Worm (Caenorhabditis elegans) whole organism, L4 larva: Measurements from ENCODE around the gene gpa-4.

ENCODE experiments used
- F10B5.3 ChIP-seq: sonication (generic microtip); optimal IDR thresholded peaks from 2 replicates; lab custom pipeline; 2016; ENCODE audit warnings: mild to moderate bottlenecking, missing genetic modification characterization, missing compliant biosample characterization
- F37D6.2 ChIP-seq: sonication (generic microtip); optimal IDR thresholded peaks from 2 replicates; lab custom pipeline; 2016; ENCODE audit warnings: mild to moderate bottlenecking, missing genetic modification characterization, missing compliant biosample characterization
- F44E2.7 ChIP-seq: fragments of 200-800 bp; sonication (Bioruptor generic); IDR thresholded peaks from 2 replicates; pipeline ENCODE4 v2.1.2; 2022; ENCODE audit warnings: missing genetic modification characterization, missing compliant biosample characterization
- T20F7.1 ChIP-seq: fragments of 200-800 bp; sonication (Bioruptor generic); optimal IDR thresholded peaks from 2 replicates; lab custom pipeline; 2018; ENCODE audit warnings: mild to moderate bottlenecking, missing genetic modification characterization, missing compliant biosample characterization
- Y48G9A.11 ChIP-seq: fragments of 200-800 bp; sonication (Bioruptor generic); IDR thresholded peaks from 2 replicates; pipeline ENCODE4 v1.3.6; 2022; ENCODE audit warnings: missing genetic modification reagents, missing genetic modification characterization, missing compliant biosample characterization
- Y5F2A.4 ChIP-seq: fragments of 200-800 bp; sonication (Bioruptor generic); optimal IDR thresholded peaks from 2 replicates; lab custom pipeline; 2018; ENCODE audit warnings: mild to moderate bottlenecking, missing genetic modification characterization, missing compliant biosample characterization
- ZK337.2 ChIP-seq: fragments of 200-800 bp; sonication (Bioruptor generic); IDR thresholded peaks from 2 replicates; pipeline ENCODE4 v1.3.6; 2022; ENCODE audit warnings: missing genetic modification reagents, missing genetic modification characterization, missing compliant biosample characterization
- aly-2 ChIP-seq: sonication (generic microtip); optimal IDR thresholded peaks from 2 replicates; lab custom pipeline; 2018; ENCODE audit warnings: missing biosample characterization, missing genetic modification characterization
- ama-1 ChIP-seq: fragments of 150-350 bp; optimal IDR thresholded peaks from 2 replicates; lab custom pipeline; 2014; ENCODE audit warnings: inconsistent platforms, mixed read lengths
- attf-4 ChIP-seq: sonication (generic microtip); optimal IDR thresholded peaks from 3 replicates; lab custom pipeline; 2017; ENCODE audit warnings: missing biosample characterization, missing genetic modification characterization
- ceh-20 ChIP-seq: fragments of 200-800 bp; sonication (Bioruptor generic); IDR thresholded peaks from 2 replicates; pipeline ENCODE4 v1.3.6; 2022; ENCODE audit warnings: missing genetic modification reagents, missing genetic modification characterization, missing compliant biosample characterization
- ceh-32 ChIP-seq: sonication (generic microtip); optimal IDR thresholded peaks from 2 replicates; lab custom pipeline; 2016; ENCODE audit warnings: mild to moderate bottlenecking, missing genetic modification characterization, missing compliant biosample characterization; ENCODE audit not compliant: poor library complexity
- ceh-44 ChIP-seq: fragments of 200-800 bp; sonication (Bioruptor generic); IDR thresholded peaks from 2 replicates; pipeline ENCODE4 v1.3.6; 2022; ENCODE audit warnings: missing genetic modification reagents, missing genetic modification characterization, missing compliant biosample characterization
- cey-2 ChIP-seq: sonication (generic microtip); optimal IDR thresholded peaks from 3 replicates; lab custom pipeline; 2017; ENCODE audit warnings: missing genetic modification characterization, mild to moderate bottlenecking, missing compliant biosample characterization, antibody characterized with exemption, borderline replicate concordance; ENCODE audit not compliant: insufficient read depth
- daf-19 ChIP-seq: fragments of 200-800 bp; sonication (Bioruptor generic); conservative IDR thresholded peaks from 2 replicates; pipeline ENCODE4 v1.3.6; 2022; ENCODE audit warnings: missing genetic modification characterization, missing compliant biosample characterization
- daf-8 ChIP-seq: fragments of 200-800 bp; sonication (Bioruptor generic); IDR thresholded peaks from 2 replicates; pipeline ENCODE4 v1.3.6; 2022; ENCODE audit warnings: missing genetic modification characterization, missing compliant biosample characterization
- dpl-1 ChIP-seq: fragments of 150-350 bp; optimal IDR thresholded peaks from 2 replicates; lab custom pipeline; 2014; ENCODE audit warnings: missing biosample characterization, missing genetic modification reagents, missing genetic modification characterization
- egl-43 ChIP-seq: fragments of 200-800 bp; sonication (Bioruptor generic); IDR thresholded peaks from 2 replicates; pipeline ENCODE4 v1.3.6; 2022; ENCODE audit warnings: missing genetic modification reagents, missing genetic modification characterization, missing compliant biosample characterization
- hif-1 ChIP-seq, 2 experiments: sonication (generic microtip); optimal IDR thresholded peaks; 2 replicates each; lab custom pipeline; 2016 to 2017; ENCODE audit warnings: missing compliant biosample characterization in 2 of 2, missing genetic modification characterization in 2 of 2, missing genetic modification reagents in 2 of 2, missing genotype in 2 of 2, mild to moderate bottlenecking in 1 of 2
- hlh-30 ChIP-seq: sonication (generic microtip); optimal IDR thresholded peaks from 2 replicates; lab custom pipeline; 2017; ENCODE audit warnings: antibody characterized with exemption, mild to moderate bottlenecking, missing genetic modification characterization, missing compliant biosample characterization; ENCODE audit not compliant: insufficient read depth
- hmg-1.1 ChIP-seq: fragments of 200-800 bp; sonication (Bioruptor generic); IDR thresholded peaks from 2 replicates; pipeline ENCODE4 v1.3.6; 2022; ENCODE audit warnings: missing genetic modification reagents, missing genetic modification characterization, missing compliant biosample characterization
- lin-1 ChIP-seq: fragments of 200-800 bp; sonication (Bioruptor generic); IDR thresholded peaks from 2 replicates; pipeline ENCODE4 v1.3.6; 2022; ENCODE audit warnings: missing genetic modification reagents, missing genetic modification characterization, missing compliant biosample characterization
- lin-13 ChIP-seq: fragments of 150-350 bp; optimal IDR thresholded peaks from 2 replicates; lab custom pipeline; 2014; ENCODE audit warnings: missing biosample characterization, missing genetic modification reagents, missing genetic modification characterization
- lin-29 ChIP-seq: fragments of 200-800 bp; sonication (Bioruptor generic); IDR thresholded peaks from 2 replicates; pipeline ENCODE4 v1.3.6; 2022; ENCODE audit warnings: missing genetic modification reagents, missing genetic modification characterization, missing compliant biosample characterization
- lin-38 ChIP-seq: fragments of 200-800 bp; sonication (Bioruptor generic); IDR thresholded peaks from 2 replicates; pipeline ENCODE4 v1.3.6; 2022; ENCODE audit warnings: missing genetic modification reagents, missing genetic modification characterization, missing compliant biosample characterization
- lir-3 ChIP-seq: sonication (generic microtip); optimal IDR thresholded peaks from 2 replicates; lab custom pipeline; 2016; ENCODE audit warnings: mild to moderate bottlenecking, missing genetic modification characterization, missing compliant biosample characterization
- lsy-2 ChIP-seq, 2 experiments: fragments of 150-350 bp in 1 of 2; sonication (generic microtip) in 1 of 2; optimal IDR thresholded peaks; 2 replicates each; lab custom pipeline; 2014 to 2017; ENCODE audit warnings: missing biosample characterization in 2 of 2, missing genetic modification characterization in 2 of 2
- madf-9 ChIP-seq: fragments of 200-800 bp; sonication (Bioruptor generic); conservative IDR thresholded peaks from 2 replicates; pipeline ENCODE4 v1.3.6; 2022; ENCODE audit warnings: missing genetic modification reagents, missing genetic modification characterization, missing compliant biosample characterization
- mdt-29 ChIP-seq: fragments of 200-800 bp; sonication (Bioruptor generic); IDR thresholded peaks from 2 replicates; pipeline ENCODE4 v1.3.6; 2022; ENCODE audit warnings: missing genetic modification reagents, missing genetic modification characterization, missing compliant biosample characterization
- mxl-2 ChIP-seq: fragments of 200-800 bp; sonication (Bioruptor generic); conservative IDR thresholded peaks from 2 replicates; pipeline ENCODE4 v1.3.6; 2022; ENCODE audit warnings: missing genetic modification reagents, missing genetic modification characterization, missing compliant biosample characterization
- nhr-11 ChIP-seq: fragments of 150-350 bp; optimal IDR thresholded peaks from 2 replicates; lab custom pipeline; 2014; ENCODE audit warnings: missing biosample characterization, missing genetic modification characterization
- nhr-111 ChIP-seq: fragments of 200-800 bp; sonication (Bioruptor generic); optimal IDR thresholded peaks from 2 replicates; lab custom pipeline; 2018; ENCODE audit warnings: mild to moderate bottlenecking, missing genetic modification characterization, missing compliant biosample characterization
- nhr-237 ChIP-seq: sonication (generic microtip); optimal IDR thresholded peaks from 2 replicates; lab custom pipeline; 2017; ENCODE audit warnings: missing biosample characterization, missing genetic modification characterization
- nhr-42 ChIP-seq: fragments of 200-800 bp; sonication (Bioruptor generic); IDR thresholded peaks from 2 replicates; pipeline ENCODE4 v1.3.6; 2022; ENCODE audit warnings: missing genetic modification characterization, missing compliant biosample characterization
- nhr-77 ChIP-seq: fragments of 150-350 bp; optimal IDR thresholded peaks from 2 replicates; lab custom pipeline; 2014; ENCODE audit warnings: missing biosample characterization, missing genetic modification characterization
- pha-4 ChIP-seq, 2 experiments: fragments of 150-350 bp in 1 of 2; fragments of 200-800 bp in 1 of 2; sonication (Bioruptor generic) in 1 of 2; IDR thresholded peaks in 1 of 2; optimal IDR thresholded peaks in 1 of 2; 2 replicates each; pipeline versions ENCODE4 v1.3.6 to Lab custom; 2014 to 2022; ENCODE audit warnings: missing genetic modification characterization in 2 of 2, missing genetic modification reagents in 2 of 2, missing biosample characterization in 1 of 2, missing compliant biosample characterization in 1 of 2
- php-3 ChIP-seq: fragments of 200-800 bp; sonication (Bioruptor generic); IDR thresholded peaks from 2 replicates; pipeline ENCODE4 v1.3.6; 2022; ENCODE audit warnings: missing genetic modification reagents, missing genetic modification characterization, missing compliant biosample characterization
- pqm-1 ChIP-seq: sonication (generic microtip); optimal IDR thresholded peaks from 2 replicates; lab custom pipeline; 2017; ENCODE audit warnings: missing biosample characterization, missing genetic modification characterization
- set-16 ChIP-seq: fragments of 200-800 bp; sonication (Bioruptor generic); IDR thresholded peaks from 2 replicates; pipeline ENCODE4 v1.3.6; 2022; ENCODE audit warnings: missing genetic modification reagents, missing genetic modification characterization, missing compliant biosample characterization
- skn-1 ChIP-seq: fragments of 150-350 bp; optimal IDR thresholded peaks from 2 replicates; lab custom pipeline; 2014; ENCODE audit warnings: missing biosample characterization, missing genetic modification characterization
- snpc-1.2 ChIP-seq: fragments of 200-800 bp; sonication (Bioruptor generic); IDR thresholded peaks from 2 replicates; pipeline ENCODE4 v1.3.6; 2022; ENCODE audit warnings: missing genetic modification reagents, missing genetic modification characterization, missing compliant biosample characterization
- snpc-4 ChIP-seq: fragments of 150-350 bp; optimal IDR thresholded peaks from 2 replicates; lab custom pipeline; 2014; ENCODE audit warnings: missing biosample characterization, missing genetic modification characterization
- spr-3 ChIP-seq: fragments of 200-800 bp; sonication (Bioruptor generic); optimal IDR thresholded peaks from 2 replicates; lab custom pipeline; 2018; ENCODE audit warnings: mild to moderate bottlenecking, missing genetic modification characterization, missing compliant biosample characterization
- tra-1 ChIP-seq: fragments of 200-800 bp; sonication (Bioruptor generic); IDR thresholded peaks from 2 replicates; pipeline ENCODE4 v1.3.6; 2022; ENCODE audit warnings: missing genetic modification reagents, missing genetic modification characterization, missing compliant biosample characterization
- unc-130 ChIP-seq: sonication (generic microtip); optimal IDR thresholded peaks from 2 replicates; lab custom pipeline; 2016; ENCODE audit warnings: missing genetic modification reagents, missing genetic modification characterization, missing compliant biosample characterization
- zfp-2 ChIP-seq: sonication (generic microtip); optimal IDR thresholded peaks from 2 replicates; lab custom pipeline; 2016; ENCODE audit warnings: mild to moderate bottlenecking, missing genetic modification characterization, missing compliant biosample characterization
- zip-2 ChIP-seq: fragments of 150-350 bp; optimal IDR thresholded peaks from 2 replicates; lab custom pipeline; 2014; ENCODE audit warnings: missing biosample characterization, missing genetic modification characterization
- ztf-11 ChIP-seq: fragments of 150-350 bp; optimal IDR thresholded peaks from 2 replicates; lab custom pipeline; 2014; ENCODE audit warnings: missing biosample characterization, missing genetic modification characterization
- ztf-7 ChIP-seq: fragments of 150-350 bp; optimal IDR thresholded peaks from 2 replicates; lab custom pipeline; 2014; ENCODE audit warnings: missing biosample characterization, missing genetic modification characterization

Gene gpa-4

DNA sequence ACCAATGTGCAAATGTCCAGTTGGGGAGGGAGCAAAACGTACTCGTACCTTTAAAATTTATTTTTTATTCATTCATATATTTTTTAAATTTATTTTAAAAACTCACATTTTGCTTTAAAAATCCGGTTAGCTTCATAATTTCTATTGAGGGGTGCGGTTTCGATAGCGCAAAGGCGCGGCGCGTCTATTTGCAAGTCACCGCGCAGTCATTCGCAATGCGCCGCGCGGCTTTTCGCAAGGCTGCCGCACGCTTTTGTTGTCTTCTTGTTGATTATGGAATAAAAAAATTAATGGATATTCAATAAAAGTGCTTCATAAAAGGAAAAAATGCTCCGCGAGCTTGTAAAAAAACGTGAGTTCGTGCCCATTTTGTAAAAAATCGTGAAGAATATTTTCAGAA lies 11.2 kb upstream of the gpa-4 start, which contains the start of the genes ears-2 and uncp-18 (continued):
- TF ChIP-seq nhr-237 (tag; lab: Kevin White, UChicago) = no peak
- no peak for TF ChIP-seq snpc-4
- TF ChIP-seq ztf-7 (tag; lab: Kevin White, UChicago) = peak; percentile 71
- TF ChIP-seq ZK337.2 (GFP tag; lab: Robert Waterston, UW) = peak; percentile 80
- TF ChIP-seq lin-1 = peak; percentile 79
- TF ChIP-seq pqm-1 (tag; lab: Kevin White, UChicago) = peak; percentile 54
- no peak for TF ChIP-seq daf-19

DNA sequence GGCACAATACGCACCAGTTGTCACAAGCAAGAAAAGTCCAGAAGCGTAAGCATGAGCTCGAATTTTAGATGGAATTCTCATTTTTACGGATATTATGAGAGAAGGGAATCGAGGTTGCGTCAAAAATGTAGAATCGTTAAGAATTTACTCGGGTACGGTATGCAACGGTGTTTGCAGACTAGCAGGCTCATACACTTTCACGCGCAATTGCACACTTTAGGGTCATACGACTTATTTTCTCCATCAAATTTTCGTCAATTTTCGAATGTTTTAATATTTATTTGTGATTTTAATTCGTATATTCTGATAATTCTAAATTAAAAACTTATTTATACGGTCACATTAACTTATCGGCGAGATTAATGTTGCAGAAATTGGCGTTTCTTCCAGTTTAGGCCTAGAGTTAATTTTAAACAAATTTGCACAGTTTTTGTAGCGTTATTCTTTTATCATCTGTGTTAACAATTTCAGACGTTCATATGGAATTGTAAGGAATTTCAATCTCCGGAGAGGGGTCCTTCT lies 8.0 kb upstream of the gpa-4 start, which contains the start of the genes T07A9.15 and nog-1:
T07A9.15 (minus strand) TSS at position 138 of the 522 bp plus-strand sequence.
nog-1 (plus strand) TSS at position 472 of the 522 bp plus-strand sequence.
- TF ChIP-seq F10B5.3 (tag; lab: Kevin White, UChicago) (no peak), nhr-11 (tag; lab: Kevin White, UChicago) (peak; percentile 27), cey-2 (tag; lab: Kevin White, UChicago) (no peak), nhr-111 (no peak), unc-130 (GFP tag; lab: Kevin White, UChicago) (no peak), attf-4 (tag; lab: Kevin White, UChicago) (no peak), egl-43 (GFP tag; lab: Robert Waterston, UW) (no peak), T20F7.1 (GFP tag; lab: Kevin White, UChicago) (no peak), lin-29 (GFP tag; lab: Robert Waterston, UW) (no peak), zip-2 (tag; lab: Kevin White, UChicago) (no peak), hif-1 (tag; optimal IDR thresholded peaks at IDR 0.05; lab: Kevin White, UChicago) (peak in 1 of 2 experiments; percentile 27), lin-1 (no peak), snpc-4 (no peak), lsy-2 (tag; optimal IDR thresholded peaks at IDR 0.05; lab: Kevin White, UChicago) (peak; percentile 93 to 99), skn-1 (tag; lab: Kevin White, UChicago) (no peak), ceh-20 (GFP tag; lab: Robert Waterston, UW) (no peak), ama-1 (lab: Kevin White, UChicago) (no peak), lin-38 (peak; percentile 65), ceh-44 (GFP tag; lab: Robert Waterston, UW) (no peak), mxl-2 (GFP tag; lab: Robert Waterston, UW) (no peak), snpc-1.2 (GFP tag; lab: Robert Waterston, UW) (no peak), hlh-30 (peak; percentile 92), madf-9 (no peak), ceh-32 (tag; lab: Kevin White, UChicago) (no peak), Y48G9A.11 (GFP tag; lab: Robert Waterston, UW) (no peak), php-3 (no peak), daf-8 (GFP tag; lab: Robert Waterston, UW) (no peak), tra-1 (GFP tag; lab: Robert Waterston, UW) (no peak), F37D6.2 (tag; lab: Kevin White, UChicago) (no peak), zfp-2 (tag; lab: Kevin White, UChicago) (no peak), F44E2.7 (GFP tag; lab: Robert Waterston, UW) (no peak), mdt-29 (GFP tag; lab: Robert Waterston, UW) (no peak), lin-13 (GFP tag; lab: Kevin White, UChicago) (no peak), Y5F2A.4 (no peak), set-16 (no peak), nhr-42 (GFP tag; lab: Robert Waterston, UW) (no peak), spr-3 (no peak), hmg-1.1 (GFP tag; lab: Robert Waterston, UW) (peak; percentile 51; the same call in 1 of the 2 replicates), nhr-77 (tag; lab: Kevin White, UChicago) (peak; percentile 44), aly-2 (tag; lab: Kevin White, UChicago) (no peak), lir-3 (tag; lab: Kevin White, UChicago) (no peak), pha-4 (GFP tag; IDR thresholded peaks at IDR 0.05; lab: Robert Waterston, UW) (0 out of 2 replicates have a peak, but pooled peaks have one; percentile 28), pha-4 (tag; optimal IDR thresholded peaks at IDR 0.05; lab: Kevin White, UChicago) (peak; percentile 33), ztf-11 (tag; lab: Kevin White, UChicago) (no peak), dpl-1 (GFP tag; lab: Kevin White, UChicago) (peak; percentile 63)
